Worm (Caenorhabditis elegans) whole organism, late embryonic: ENCODE measurements around the gene Y39B6A.33.

ENCODE experiments used
- ama-1 ChIP-seq: fragments of 150-350 bp; optimal IDR thresholded peaks from 2 replicates; lab custom pipeline; 2014
- ceh-45 ChIP-seq: fragments of 200-800 bp; sonication (Bioruptor generic); IDR thresholded peaks from 2 replicates; pipeline ENCODE4 v1.3.6; 2022; ENCODE audit warnings: missing genetic modification reagents, missing genetic modification characterization, missing compliant biosample characterization
- ceh-6 ChIP-seq: fragments of 200-800 bp; sonication (Bioruptor generic); optimal IDR thresholded peaks from 2 replicates; lab custom pipeline; 2018; ENCODE audit warnings: mild to moderate bottlenecking, missing genetic modification characterization, missing compliant biosample characterization
- elt-2 ChIP-seq: sonication (generic microtip); optimal IDR thresholded peaks from 2 replicates; lab custom pipeline; 2016; ENCODE audit warnings: missing genetic modification reagents, missing genetic modification characterization, missing compliant biosample characterization
- eyg-1 ChIP-seq: sonication (generic microtip); optimal IDR thresholded peaks from 2 replicates; lab custom pipeline; 2016; ENCODE audit warnings: missing genotype, missing genetic modification characterization, missing compliant biosample characterization
- lim-6 ChIP-seq: sonication (generic microtip); optimal IDR thresholded peaks from 2 replicates; lab custom pipeline; 2016; ENCODE audit warnings: missing genetic modification characterization, missing compliant biosample characterization
- pha-4 ChIP-seq: fragments of 150-350 bp; optimal IDR thresholded peaks from 2 replicates; lab custom pipeline; 2018; ENCODE audit warnings: missing biosample characterization, missing genetic modification reagents, missing genetic modification characterization
- sox-4 ChIP-seq: sonication (generic microtip); optimal IDR thresholded peaks from 2 replicates; lab custom pipeline; 2017; ENCODE audit warnings: mild to moderate bottlenecking, missing genetic modification characterization, inconsistent platforms, missing compliant biosample characterization
- ttx-3 ChIP-seq: sonication (generic microtip); optimal IDR thresholded peaks from 2 replicates; lab custom pipeline; 2016; ENCODE audit warnings: missing genetic modification reagents, missing genetic modification characterization, missing compliant biosample characterization

- TF ChIP-seq ama-1 (lab: Kevin White, UChicago) (no peak), ceh-45 (GFP tag; lab: Robert Waterston, UW) (no peak), lim-6 (no peak), ttx-3 (tag; lab: Kevin White, UChicago) (no peak), sox-4 (tag; lab: Kevin White, UChicago) (no peak), ceh-6 (GFP tag; lab: Kevin White, UChicago) (no peak), elt-2 (peak; percentile 62), pha-4 (tag; lab: Kevin White, UChicago) (no peak), eyg-1 (tag; lab: Kevin White, UChicago) (no peak)
Observed at ce11 chrV:18957267-18957843, 44.4 kb upstream of the Y39B6A.33 start, which contains the start of gene hrg-10.
